Worm (Caenorhabditis elegans) whole organism, mixed stage, embryonic: ENCODE measurements around the gene nhr-88.
A peak's percentile ranks its signal among the peaks of the same experiment; 100 is the strongest.

Source experiments
- M03D4.4 ChIP-seq: sonication (generic microtip); optimal IDR thresholded peaks from 2 replicates; lab custom pipeline; 2017; ENCODE audit warnings: mild to moderate bottlenecking, missing genetic modification characterization, missing compliant biosample characterization
- ceh-39 ChIP-seq: fragments of 150-350 bp; optimal IDR thresholded peaks from 2 replicates; lab custom pipeline; 2014; ENCODE audit warnings: missing biosample characterization, missing genetic modification characterization
- ceh-43 ChIP-seq: fragments of 200-800 bp; sonication (Bioruptor generic); optimal IDR thresholded peaks from 2 replicates; lab custom pipeline; 2018; ENCODE audit warnings: mild to moderate bottlenecking, missing genetic modification characterization, moderate library complexity, missing compliant biosample characterization
- ceh-83 ChIP-seq: fragments of 200-800 bp; sonication (Bioruptor generic); optimal IDR thresholded peaks from 2 replicates; lab custom pipeline; 2018; ENCODE audit warnings: mild to moderate bottlenecking, missing genetic modification characterization, missing compliant biosample characterization
- cnd-1 ChIP-seq: fragments of 200-800 bp; sonication (Bioruptor generic); optimal IDR thresholded peaks from 2 replicates; lab custom pipeline; 2018; ENCODE audit warnings: mild to moderate bottlenecking, missing genetic modification characterization, missing compliant biosample characterization
- drap-1 ChIP-seq: fragments of 200-800 bp; sonication (Bioruptor generic); optimal IDR thresholded peaks from 3 replicates; lab custom pipeline; 2018; ENCODE audit warnings: mild to moderate bottlenecking, missing genetic modification characterization, missing compliant biosample characterization
- elt-1 ChIP-seq: sonication (generic microtip); optimal IDR thresholded peaks from 2 replicates; lab custom pipeline; 2017; ENCODE audit warnings: missing genetic modification characterization, mild to moderate bottlenecking, missing compliant biosample characterization, antibody characterized with exemption, moderate library complexity, borderline replicate concordance; ENCODE audit not compliant: insufficient read depth
- elt-3 ChIP-seq: fragments of 150-350 bp; optimal IDR thresholded peaks from 2 replicates; lab custom pipeline; 2014; ENCODE audit warnings: missing biosample characterization, missing genetic modification characterization
- flh-1 ChIP-seq: fragments of 200-800 bp; sonication (Bioruptor generic); optimal IDR thresholded peaks from 2 replicates; lab custom pipeline; 2018; ENCODE audit warnings: mild to moderate bottlenecking, missing genetic modification characterization, moderate library complexity, missing compliant biosample characterization
- ham-2 ChIP-seq: fragments of 200-800 bp; sonication (Bioruptor generic); optimal IDR thresholded peaks from 2 replicates; lab custom pipeline; 2018; ENCODE audit warnings: mild to moderate bottlenecking, missing genetic modification characterization, missing compliant biosample characterization
- hlh-1 ChIP-seq: fragments of 150-350 bp; optimal IDR thresholded peaks from 2 replicates; lab custom pipeline; 2014; ENCODE audit warnings: missing biosample characterization, missing genetic modification reagents, missing genetic modification characterization
- lin-13 ChIP-seq: fragments of 150-350 bp; optimal IDR thresholded peaks from 2 replicates; lab custom pipeline; 2014; ENCODE audit warnings: missing biosample characterization, missing genetic modification characterization
- lin-32 ChIP-seq: fragments of 200-800 bp; sonication (Bioruptor generic); optimal IDR thresholded peaks from 2 replicates; lab custom pipeline; 2018; ENCODE audit warnings: mild to moderate bottlenecking, missing genetic modification characterization, missing compliant biosample characterization
- lsy-2 ChIP-seq: fragments of 150-350 bp; optimal IDR thresholded peaks from 2 replicates; lab custom pipeline; 2014; ENCODE audit warnings: missing biosample characterization, missing genetic modification characterization
- mab-5 ChIP-seq: fragments of 150-350 bp; optimal IDR thresholded peaks from 2 replicates; lab custom pipeline; 2014; ENCODE audit warnings: missing biosample characterization, missing genetic modification characterization
- mep-1 ChIP-seq: fragments of 150-350 bp; optimal IDR thresholded peaks from 2 replicates; lab custom pipeline; 2017; ENCODE audit warnings: missing biosample characterization, missing genetic modification reagents, missing genetic modification characterization, inconsistent platforms
- nhr-12 ChIP-seq: fragments of 150-350 bp; optimal IDR thresholded peaks from 2 replicates; lab custom pipeline; 2014; ENCODE audit warnings: missing biosample characterization, missing genetic modification characterization
- nhr-2 ChIP-seq: fragments of 150-350 bp; optimal IDR thresholded peaks from 2 replicates; lab custom pipeline; 2014; ENCODE audit warnings: missing biosample characterization, missing genetic modification characterization
- nhr-237 ChIP-seq: fragments of 150-350 bp; optimal IDR thresholded peaks from 2 replicates; lab custom pipeline; 2014; ENCODE audit warnings: missing biosample characterization, missing genetic modification characterization
- nhr-28 ChIP-seq: fragments of 150-350 bp; optimal IDR thresholded peaks from 2 replicates; lab custom pipeline; 2014; ENCODE audit warnings: missing biosample characterization, missing genetic modification characterization
- nhr-76 ChIP-seq: sonication (generic microtip); optimal IDR thresholded peaks from 2 replicates; lab custom pipeline; 2017; ENCODE audit warnings: missing biosample characterization, missing genetic modification characterization
- sem-2 ChIP-seq: fragments of 200-800 bp; sonication (Bioruptor generic); optimal IDR thresholded peaks from 2 replicates; lab custom pipeline; 2018; ENCODE audit warnings: mild to moderate bottlenecking, missing genetic modification characterization, missing compliant biosample characterization
- snpc-4 ChIP-seq: fragments of 150-350 bp; optimal IDR thresholded peaks from 2 replicates; lab custom pipeline; 2014; ENCODE audit warnings: missing biosample characterization, missing genetic modification characterization
- sptf-1 ChIP-seq: sonication (generic microtip); optimal IDR thresholded peaks from 2 replicates; lab custom pipeline; 2017; ENCODE audit warnings: mild to moderate bottlenecking, missing genetic modification characterization, moderate library complexity, missing compliant biosample characterization
- tbx-8 ChIP-seq: fragments of 200-800 bp; sonication (Bioruptor generic); optimal IDR thresholded peaks from 2 replicates; lab custom pipeline; 2018; ENCODE audit warnings: mild to moderate bottlenecking, missing genetic modification characterization, moderate library complexity, missing compliant biosample characterization
- unc-120 ChIP-seq: sonication (generic microtip); optimal IDR thresholded peaks from 2 replicates; lab custom pipeline; 2017; ENCODE audit warnings: missing genetic modification characterization, missing compliant biosample characterization; ENCODE audit not compliant: poor library complexity, severe bottlenecking
- unc-39 ChIP-seq: fragments of 150-350 bp; optimal IDR thresholded peaks from 2 replicates; lab custom pipeline; 2014; ENCODE audit warnings: missing biosample characterization, missing genetic modification characterization
- unc-62 ChIP-seq: fragments of 150-350 bp; optimal IDR thresholded peaks from 2 replicates; lab custom pipeline; 2014; ENCODE audit warnings: missing biosample characterization, missing genetic modification reagents, missing genetic modification characterization
- zip-8 ChIP-seq: fragments of 150-350 bp; optimal IDR thresholded peaks from 2 replicates; lab custom pipeline; 2014; ENCODE audit warnings: missing biosample characterization, missing genetic modification characterization
- ztf-11 ChIP-seq: fragments of 150-350 bp; optimal IDR thresholded peaks from 2 replicates; lab custom pipeline; 2014; ENCODE audit warnings: missing biosample characterization, missing genetic modification characterization

nhr-88 gene

ce11 chrII:3005499-3005898 is 29.1 kb downstream of the nhr-88 start, which contains the start of gene lido-12:
TSS of gene lido-12 (plus strand) at chrII:3005799.
- TF ChIP-seq unc-120 (tag; lab: Kevin White, UChicago) (no peak), drap-1 (GFP tag; lab: Kevin White, UChicago) (no peak), lsy-2 (no peak), hlh-1 (tag; lab: Kevin White, UChicago) (no peak), ceh-39 (tag; lab: Kevin White, UChicago) (no peak), sem-2 (GFP tag; lab: Kevin White, UChicago) (no peak), tbx-8 (GFP tag; lab: Kevin White, UChicago) (no peak), unc-62 (no peak), nhr-28 (tag; lab: Kevin White, UChicago) (no peak), ceh-43 (GFP tag; lab: Kevin White, UChicago) (no peak), mab-5 (tag; lab: Kevin White, UChicago) (no peak), nhr-2 (tag; lab: Kevin White, UChicago) (no peak), lin-32 (GFP tag; lab: Kevin White, UChicago) (no peak), cnd-1 (tag; lab: Kevin White, UChicago) (no peak), M03D4.4 (no peak)

ce11 chrII:3008400-3008799 is 32.0 kb downstream of the nhr-88 start, which contains the start of gene sdz-5:
TSS of gene sdz-5 (plus strand) at chrII:3008700.
- no peak for TF ChIP-seq sem-2 (GFP tag; lab: Kevin White, UChicago)
- TF ChIP-seq ceh-39 (tag; lab: Kevin White, UChicago): peak; percentile 8
- TF ChIP-seq unc-39: no peak
- TF ChIP-seq, all 35 proteins: peak for 1

ce11 chrII:3012133-3012532 is 35.7 kb downstream of the nhr-88 start, which contains the start of gene C41H7.9:
TSS of gene C41H7.9 (minus strand) at chrII:3012233.
- TF ChIP-seq hlh-1 (tag; lab: Kevin White, UChicago) (no peak), nhr-12 (tag; lab: Kevin White, UChicago) (no peak), ceh-83 (GFP tag; lab: Kevin White, UChicago) (no peak), lin-13 (tag; lab: Kevin White, UChicago) (no peak)

- TF ChIP-seq nhr-12 (tag; lab: Kevin White, UChicago): no peak
- TF ChIP-seq zip-8 (tag; lab: Kevin White, UChicago): no peak
- TF ChIP-seq unc-62: no peak
- no peak for TF ChIP-seq nhr-76
- TF ChIP-seq lsy-2: no peak
- no peak for TF ChIP-seq M03D4.4
- TF ChIP-seq nhr-28 (tag; lab: Kevin White, UChicago): no peak
- TF ChIP-seq ceh-43 (GFP tag; lab: Kevin White, UChicago): no peak
- TF ChIP-seq elt-3 (tag; lab: Kevin White, UChicago): no peak
- TF ChIP-seq lin-32 (GFP tag; lab: Kevin White, UChicago): no peak
- no peak for TF ChIP-seq snpc-4
These were observed 37.9 kb downstream of the nhr-88 start, which contains the start of gene C41H7.2 for ce11 chrII:3014196-3014849. TSS of gene C41H7.2 (plus strand) at chrII:3014817.

- TF ChIP-seq mep-1 (tag; lab: Kevin White, UChicago) (no peak), flh-1 (GFP tag; lab: Kevin White, UChicago) (no peak), unc-39 (no peak)
- TF ChIP-seq, all 35 proteins: peak for 0
These were observed 43.4 kb downstream of the nhr-88 start, which contains the start of gene clec-3 for ce11 chrII:3019807-3020206. TSS of gene clec-3 (minus strand) at chrII:3019907.

ce11 chrII:3020899-3021298 is 44.5 kb downstream of the nhr-88 start:
- TF ChIP-seq lin-32 (GFP tag; lab: Kevin White, UChicago) (no peak), nhr-28 (tag; lab: Kevin White, UChicago) (no peak), ceh-83 (GFP tag; lab: Kevin White, UChicago) (no peak), unc-120 (tag; lab: Kevin White, UChicago) (no peak), nhr-237 (tag; lab: Kevin White, UChicago) (no peak), sptf-1 (tag; lab: Kevin White, UChicago) (no peak), nhr-2 (tag; lab: Kevin White, UChicago) (no peak), nhr-76 (no peak), ceh-39 (tag; lab: Kevin White, UChicago) (no peak), M03D4.4 (no peak), zip-8 (tag; lab: Kevin White, UChicago) (no peak), ztf-11 (tag; lab: Kevin White, UChicago) (no peak), mab-5 (tag; lab: Kevin White, UChicago) (no peak), sem-2 (GFP tag; lab: Kevin White, UChicago) (no peak), unc-62 (no peak), ham-2 (no peak), elt-1 (tag; lab: Kevin White, UChicago) (no peak), hlh-1 (tag; lab: Kevin White, UChicago) (no peak)
